Worm (Caenorhabditis elegans): ENCODE results near the gene fbxa-137.

fbxa-137 gene

ce11 chrV:2274253-2274892 lies 4.2 kb upstream of the fbxa-137 start, which contains the start of the genes Y5H2A.4 and abu-4:
Gene Y5H2A.4, minus strand, starts transcription at chrV:2274353.
Gene abu-4, plus strand, starts transcription at chrV:2274842.
- TF ChIP-seq lin-11 (tag; optimal IDR thresholded peaks at IDR 0.05) = no peak
- no peak for TF ChIP-seq fkh-6 (tag; optimal IDR thresholded peaks at IDR 0.05)
- TF ChIP-seq pha-4 (tag; optimal IDR thresholded peaks at IDR 0.05) = no peak

- TF ChIP-seq madf-2 (tag; optimal IDR thresholded peaks at IDR 0.05) = no peak
- no peak for TF ChIP-seq F13H6.1 (tag; optimal IDR thresholded peaks at IDR 0.05)
- TF ChIP-seq gmeb-2 (tag; optimal IDR thresholded peaks at IDR 0.05) = no peak
- no peak for TF ChIP-seq fkh-10 (GFP tag; optimal IDR thresholded peaks at IDR 0.05)
- no peak for TF ChIP-seq ceh-34 (tag; optimal IDR thresholded peaks at IDR 0.05)
- no peak for TF ChIP-seq pros-1 (tag; optimal IDR thresholded peaks at IDR 0.05)
- TF ChIP-seq ceh-6 (GFP tag; optimal IDR thresholded peaks at IDR 0.05) = no peak
- no peak for TF ChIP-seq ttx-3 (tag; optimal IDR thresholded peaks at IDR 0.05)
- no peak for TF ChIP-seq nfya-1 (tag; optimal IDR thresholded peaks at IDR 0.05)
- no peak for TF ChIP-seq unc-42 (tag; optimal IDR thresholded peaks at IDR 0.05)
- no peak for TF ChIP-seq mec-3 (tag; optimal IDR thresholded peaks at IDR 0.05; ENCODE audit: borderline replicate concordance)
- TF ChIP-seq sdc-2 (tag; optimal IDR thresholded peaks at IDR 0.05) = no peak
These were observed 1.4 kb upstream of the fbxa-137 start for ce11 chrV:2277260-2277659.

ce11 chrV:2278052-2278451 lies 564 bp upstream of the fbxa-137 start, which contains the start of gene nhr-59:
Gene nhr-59, minus strand, starts transcription at chrV:2278265.
- TF ChIP-seq unc-3 (GFP tag; conservative IDR thresholded peaks at IDR 0.05) (no peak), unc-3 (tag; optimal IDR thresholded peaks at IDR 0.05) (no peak), fax-1 (tag; optimal IDR thresholded peaks at IDR 0.05) (no peak), hlh-30 (tag; optimal IDR thresholded peaks at IDR 0.05; ENCODE audit: insufficient read depth) (peak; percentile 44), F13H6.1 (tag; optimal IDR thresholded peaks at IDR 0.05) (no peak)

- TF ChIP-seq sox-4 (tag; optimal IDR thresholded peaks at IDR 0.05) (no peak), C38D4.7 (GFP tag; optimal IDR thresholded peaks at IDR 0.05) (no peak), ceh-45 (GFP tag; IDR thresholded peaks at IDR 0.05) (no peak), hlh-6 (tag; optimal IDR thresholded peaks at IDR 0.05) (no peak), hlh-15 (tag; optimal IDR thresholded peaks at IDR 0.05) (no peak), F13H6.1 (tag; optimal IDR thresholded peaks at IDR 0.05) (no peak), gmeb-2 (tag; optimal IDR thresholded peaks at IDR 0.05) (no peak), ahr-1 (tag; optimal IDR thresholded peaks at IDR 0.05) (no peak), pha-2 (tag; optimal IDR thresholded peaks at IDR 0.05) (no peak), madf-2 (tag; optimal IDR thresholded peaks at IDR 0.05) (no peak), fkh-6 (tag; optimal IDR thresholded peaks at IDR 0.05) (no peak), ceh-9 (tag; optimal IDR thresholded peaks at IDR 0.05) (no peak), nhr-11 (tag; optimal IDR thresholded peaks at IDR 0.05) (no peak), hlh-8 (tag; optimal IDR thresholded peaks at IDR 0.05) (no peak), odd-2 (tag; optimal IDR thresholded peaks at IDR 0.05) (no peak), nfya-1 (tag; optimal IDR thresholded peaks at IDR 0.05) (peak; percentile 3), ceh-31 (tag; optimal IDR thresholded peaks at IDR 0.05) (peak; percentile 22), tbx-7 (tag; optimal IDR thresholded peaks at IDR 0.05) (no peak), Y22D7AL.16 (tag; optimal IDR thresholded peaks at IDR 0.05) (no peak), pat-9 (tag; optimal IDR thresholded peaks at IDR 0.05) (no peak), pqm-1 (tag; optimal IDR thresholded peaks at IDR 0.05) (no peak), sdc-2 (tag; optimal IDR thresholded peaks at IDR 0.05) (no peak), sox-2 (GFP tag; IDR thresholded peaks at IDR 0.05) (no peak), ets-4 (tag; optimal IDR thresholded peaks at IDR 0.05) (no peak), lim-6 (tag; optimal IDR thresholded peaks at IDR 0.05) (no peak), che-1 (tag; optimal IDR thresholded peaks at IDR 0.05) (no peak), dve-1 (tag; optimal IDR thresholded peaks at IDR 0.05) (peak; percentile 29), nhr-232 (tag; optimal IDR thresholded peaks at IDR 0.05) (no peak), C08G9.2 (tag; optimal IDR thresholded peaks at IDR 0.05) (no peak), pax-1 (tag; optimal IDR thresholded peaks at IDR 0.05) (peak; percentile 18), tbx-2 (tag; optimal IDR thresholded peaks at IDR 0.05) (peak; percentile 6), ceh-30 (tag; optimal IDR thresholded peaks at IDR 0.05) (no peak), K02D7.2 (tag; optimal IDR thresholded peaks at IDR 0.05) (no peak), ceh-34 (tag; optimal IDR thresholded peaks at IDR 0.05) (peak; percentile 35)
These were observed 2.9 kb downstream of the fbxa-137 start, which contains the start of gene nhr-228 for ce11 chrV:2281499-2281898. Gene nhr-228, plus strand, starts transcription at chrV:2281759.

Measured in whole organism, late embryonic.